Worm (Caenorhabditis elegans) whole organism, dauer: ENCODE measurements around the gene affl-1.

ENCODE experiments used
- unc-62 ChIP-seq: sonication (generic microtip); optimal IDR thresholded peaks from 2 replicates; lab custom pipeline; 2017; ENCODE audit warnings: missing biosample characterization, missing genetic modification reagents, missing genetic modification characterization

Gene affl-1

ce11 chrIII:481259-481658 lies 41.2 kb downstream of the affl-1 start:
- TF ChIP-seq unc-62 (GFP tag; lab: Kevin White, UChicago) = no peak

- no peak for TF ChIP-seq unc-62 (GFP tag; lab: Kevin White, UChicago)
Observed at ce11 chrIII:482739-483138, 42.7 kb downstream of the affl-1 start.

- TF ChIP-seq unc-62 (GFP tag; lab: Kevin White, UChicago) = no peak
Observed at ce11 chrIII:483556-483955, 43.5 kb downstream of the affl-1 start, which contains the start of gene F10C5.3. Gene F10C5.3 (plus strand): TSS chrIII:483868.

- TF ChIP-seq unc-62 (GFP tag; lab: Kevin White, UChicago) = no peak
Observed at ce11 chrIII:486077-486597, 46.1 kb downstream of the affl-1 start, which contains the start of gene nlp-32. Gene nlp-32 (minus strand): TSS chrIII:486547.

- no peak for TF ChIP-seq unc-62 (GFP tag; lab: Kevin White, UChicago)
Observed at ce11 chrIII:488464-488863, 48.4 kb downstream of the affl-1 start, which contains the start of gene F30H5.5. Gene F30H5.5 (plus strand): TSS chrIII:488764.

ce11 chrIII:491090-491597 lies 51.1 kb downstream of the affl-1 start, which contains the start of gene unc-45:
Gene unc-45 (plus strand): TSS chrIII:491547.
- no peak for TF ChIP-seq unc-62 (GFP tag; lab: Kevin White, UChicago)
